Worm (Caenorhabditis elegans): ENCODE results near the gene fbxa-150.

Gene fbxa-150

ce11 chrV:20499642-20500041 is 22.8 kb upstream of the fbxa-150 start:
- TF ChIP-seq pqm-1 (tag; optimal IDR thresholded peaks at IDR 0.05): no peak
- no peak for TF ChIP-seq sox-4 (tag; optimal IDR thresholded peaks at IDR 0.05)
- TF ChIP-seq unc-3 (GFP tag; conservative IDR thresholded peaks at IDR 0.05): no peak
- TF ChIP-seq unc-3 (tag; optimal IDR thresholded peaks at IDR 0.05): no peak
- TF ChIP-seq ceh-24 (tag; optimal IDR thresholded peaks at IDR 0.05): no peak
- TF ChIP-seq elt-2 (tag; optimal IDR thresholded peaks at IDR 0.05): no peak
- no peak for TF ChIP-seq dmd-4 (tag; optimal IDR thresholded peaks at IDR 0.05; ENCODE audit: borderline replicate concordance)
- no peak for TF ChIP-seq ttx-3 (tag; optimal IDR thresholded peaks at IDR 0.05)
- no peak for TF ChIP-seq pha-2 (tag; optimal IDR thresholded peaks at IDR 0.05)
- no peak for TF ChIP-seq K02D7.2 (tag; optimal IDR thresholded peaks at IDR 0.05)
- no peak for TF ChIP-seq pha-4 (tag; optimal IDR thresholded peaks at IDR 0.05)
- TF ChIP-seq fkh-10 (GFP tag; optimal IDR thresholded peaks at IDR 0.05): no peak

- TF ChIP-seq dve-1 (tag; optimal IDR thresholded peaks at IDR 0.05) (no peak), dmd-4 (tag; optimal IDR thresholded peaks at IDR 0.05; ENCODE audit: borderline replicate concordance) (no peak), pat-9 (tag; optimal IDR thresholded peaks at IDR 0.05) (no peak), eyg-1 (tag; optimal IDR thresholded peaks at IDR 0.05) (no peak), mec-3 (tag; optimal IDR thresholded peaks at IDR 0.05; ENCODE audit: borderline replicate concordance) (no peak), pag-3 (tag; optimal IDR thresholded peaks at IDR 0.05; ENCODE audit: borderline replicate concordance) (no peak), sox-2 (GFP tag; IDR thresholded peaks at IDR 0.05) (no peak), lim-6 (tag; optimal IDR thresholded peaks at IDR 0.05) (no peak), ahr-1 (tag; optimal IDR thresholded peaks at IDR 0.05) (no peak), tbx-2 (tag; optimal IDR thresholded peaks at IDR 0.05) (no peak), ceh-2 (tag; optimal IDR thresholded peaks at IDR 0.05) (no peak), ceh-45 (GFP tag; IDR thresholded peaks at IDR 0.05) (no peak)
Observed at ce11 chrV:20500405-20500804, 22.0 kb upstream of the fbxa-150 start, which contains the start of gene dct-14. Gene dct-14 (minus strand): TSS chrV:20500505.

- TF ChIP-seq C08G9.2 (tag; optimal IDR thresholded peaks at IDR 0.05): no peak
- TF ChIP-seq ceh-34 (tag; optimal IDR thresholded peaks at IDR 0.05): no peak
- no peak for TF ChIP-seq ceh-9 (tag; optimal IDR thresholded peaks at IDR 0.05)
- no peak for TF ChIP-seq ceh-2 (tag; optimal IDR thresholded peaks at IDR 0.05)
Observed at ce11 chrV:20504997-20505396, 17.4 kb upstream of the fbxa-150 start, which contains the start of gene Y38H6C.4. Gene Y38H6C.4 (minus strand): TSS chrV:20505097.

ce11 chrV:20506542-20506941 is 15.9 kb upstream of the fbxa-150 start:
- no peak for TF ChIP-seq fax-1 (tag; optimal IDR thresholded peaks at IDR 0.05)
- TF ChIP-seq hlh-15 (tag; optimal IDR thresholded peaks at IDR 0.05): no peak
- TF ChIP-seq gmeb-2 (tag; optimal IDR thresholded peaks at IDR 0.05): no peak
- no peak for TF ChIP-seq ceh-24 (tag; optimal IDR thresholded peaks at IDR 0.05)
- no peak for TF ChIP-seq pqm-1 (tag; optimal IDR thresholded peaks at IDR 0.05)
- no peak for TF ChIP-seq sox-2 (GFP tag; IDR thresholded peaks at IDR 0.05)
- TF ChIP-seq tbx-2 (tag; optimal IDR thresholded peaks at IDR 0.05): no peak
- no peak for TF ChIP-seq hlh-30 (tag; optimal IDR thresholded peaks at IDR 0.05; ENCODE audit: insufficient read depth)
- TF ChIP-seq pros-1 (tag; optimal IDR thresholded peaks at IDR 0.05): no peak
- no peak for TF ChIP-seq sox-4 (tag; optimal IDR thresholded peaks at IDR 0.05)
- TF ChIP-seq ceh-14 (tag; optimal IDR thresholded peaks at IDR 0.05): no peak
- TF ChIP-seq K09A11.1 (tag; optimal IDR thresholded peaks at IDR 0.05; ENCODE audit: insufficient read depth): no peak
- no peak for TF ChIP-seq pag-3 (tag; optimal IDR thresholded peaks at IDR 0.05; ENCODE audit: borderline replicate concordance)
- no peak for TF ChIP-seq pax-1 (tag; optimal IDR thresholded peaks at IDR 0.05)

- TF ChIP-seq madf-2 (tag; optimal IDR thresholded peaks at IDR 0.05) (no peak), pqm-1 (tag; optimal IDR thresholded peaks at IDR 0.05) (no peak), unc-42 (tag; optimal IDR thresholded peaks at IDR 0.05) (no peak), pros-1 (tag; optimal IDR thresholded peaks at IDR 0.05) (no peak), ahr-1 (tag; optimal IDR thresholded peaks at IDR 0.05) (no peak), gmeb-2 (tag; optimal IDR thresholded peaks at IDR 0.05) (no peak), C08G9.2 (tag; optimal IDR thresholded peaks at IDR 0.05) (no peak)
Observed at ce11 chrV:20509427-20509826, 13.0 kb upstream of the fbxa-150 start.

Data from whole organism, late embryonic.